Fruit fly (Drosophila melanogaster): ENCODE measurements around the gene fbl.

DNA sequence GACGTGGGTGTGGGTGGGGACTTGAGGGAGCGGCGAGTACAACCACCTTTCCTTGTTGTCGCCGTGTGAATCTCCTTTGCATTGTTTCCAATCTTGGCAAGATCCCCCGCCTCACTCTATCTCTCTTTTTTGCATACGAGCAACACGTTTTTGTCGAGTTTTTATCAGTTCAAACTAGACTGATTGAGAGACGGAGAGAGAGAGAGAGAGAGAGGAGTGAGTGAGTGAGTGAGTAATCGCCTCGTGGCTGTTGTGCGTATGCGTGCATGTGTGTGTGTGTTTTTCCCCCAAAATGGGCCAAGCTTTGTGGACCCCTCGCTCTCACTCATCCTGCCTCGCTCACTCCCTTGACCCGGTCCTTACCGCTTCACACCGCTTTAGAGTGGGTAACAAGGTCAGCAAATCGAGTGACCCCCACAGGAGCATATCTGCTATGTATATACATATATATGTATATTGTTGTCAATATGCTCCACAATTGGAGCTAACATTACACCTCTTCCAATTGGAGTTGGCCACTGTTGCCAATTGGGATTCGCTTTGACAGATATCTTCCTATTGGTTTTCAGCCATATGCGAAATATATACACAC lies 34.8 kb upstream of the fbl start:
- TF ChIP-seq D1 (tag; optimal IDR thresholded peaks at IDR 0.05) (no peak), Pif1B (GFP tag; optimal IDR thresholded peaks at IDR 0.05) (no peak), CG8159 (tag; optimal IDR thresholded peaks at IDR 0.05) (no peak), CG14655 (GFP tag; optimal IDR thresholded peaks at IDR 0.05) (no peak)

Data from whole organism, pupa.